In the genomic region with DNA sequence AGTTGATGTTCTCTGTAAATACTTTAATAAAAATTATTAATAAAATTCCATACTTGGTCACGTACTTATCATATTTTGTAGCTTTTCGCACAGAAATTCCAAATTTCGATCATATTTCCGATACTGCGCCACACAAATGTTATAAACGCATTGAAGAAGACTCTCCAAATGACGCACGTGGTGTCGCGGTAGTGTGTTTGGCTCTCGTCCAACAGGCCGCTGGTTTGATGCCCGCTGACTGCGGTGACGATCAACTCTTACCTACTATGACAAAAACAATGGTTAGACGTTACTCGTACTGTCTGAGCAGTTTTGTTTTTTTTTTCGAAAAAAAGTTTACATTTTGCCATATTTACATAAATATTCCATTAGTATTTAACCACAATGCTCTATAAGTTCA, we compare ENCODE assay signal across 4 worm cellular contexts.
TF ChIP-seq lines count a peak whose summit lies in the region.

No protein-coding gene starts in this region.

TF ChIP-seq in whole organism, L2 larva, 48 proteins besides CTCF, POLR2A, EP300 and RAD21 (continues in another document):
- no peak for TF ChIP-seq dmd-4 (tag; optimal IDR thresholded peaks at IDR 0.05; lab: Kevin White, UChicago)
- peak; percentile 35 for TF ChIP-seq sem-4 (tag; optimal IDR thresholded peaks at IDR 0.05; lab: Kevin White, UChicago)
- TF ChIP-seq ztf-11 (tag; optimal IDR thresholded peaks at IDR 0.05; lab: Kevin White, UChicago) = no peak
- no peak for TF ChIP-seq peb-1 (tag; optimal IDR thresholded peaks at IDR 0.05; lab: Kevin White, UChicago)
- TF ChIP-seq alr-1 (tag; optimal IDR thresholded peaks at IDR 0.05; lab: Kevin White, UChicago) = no peak
- TF ChIP-seq skn-1 (tag; optimal IDR thresholded peaks at IDR 0.05; lab: Kevin White, UChicago) = peak; percentile 18
- peak; percentile 63 for TF ChIP-seq F13H6.1 (tag; optimal IDR thresholded peaks at IDR 0.05; lab: Kevin White, UChicago)
- peak; percentile 46 for TF ChIP-seq lin-13 (GFP tag; optimal IDR thresholded peaks at IDR 0.05; lab: Kevin White, UChicago)
- peak; percentile 26 for TF ChIP-seq nhr-25 (tag; optimal IDR thresholded peaks at IDR 0.05; lab: Kevin White, UChicago)
- peak; percentile 77 for TF ChIP-seq nhr-21 (tag; optimal IDR thresholded peaks at IDR 0.05; lab: Kevin White, UChicago)
- peak; percentile 52 to 66 for TF ChIP-seq mdl-1 (tag; optimal IDR thresholded peaks at IDR 0.05; lab: Kevin White, UChicago)
- TF ChIP-seq nhr-77 (tag; optimal IDR thresholded peaks at IDR 0.05; lab: Kevin White, UChicago) = no peak
- no peak for TF ChIP-seq lin-39 (tag; optimal IDR thresholded peaks at IDR 0.05; lab: Kevin White, UChicago)
- peak; percentile 53 for TF ChIP-seq gmeb-1 (tag; optimal IDR thresholded peaks at IDR 0.05; lab: Kevin White, UChicago)
- TF ChIP-seq mab-5 (tag; optimal IDR thresholded peaks at IDR 0.05; lab: Kevin White, UChicago) = peak; percentile 25
- TF ChIP-seq lsy-2 (tag; optimal IDR thresholded peaks at IDR 0.05; lab: Kevin White, UChicago) = peak; percentile 45 to 65
- TF ChIP-seq lin-11 (tag; optimal IDR thresholded peaks at IDR 0.05; lab: Kevin White, UChicago) = peak; percentile 66
- TF ChIP-seq C34F6.9 (tag; optimal IDR thresholded peaks at IDR 0.05; lab: Kevin White, UChicago) = peak; percentile 62
- TF ChIP-seq sma-3 (GFP tag; optimal IDR thresholded peaks at IDR 0.05; lab: Kevin White, UChicago) = peak; percentile 56
- no peak for TF ChIP-seq ztf-1 (GFP tag; conservative IDR thresholded peaks at IDR 0.05; lab: Robert Waterston, UW)
- TF ChIP-seq fos-1 (tag; optimal IDR thresholded peaks at IDR 0.05; lab: Kevin White, UChicago) = peak; percentile 66
- peak; percentile 90 for TF ChIP-seq unc-55 (GFP tag; optimal IDR thresholded peaks at IDR 0.05; lab: Kevin White, UChicago)

TF ChIP-seq in whole organism, L4 larva, 104 proteins besides CTCF, POLR2A, EP300 and RAD21 (continues in another document):
- TF ChIP-seq ctbp-1 (GFP tag; IDR thresholded peaks at IDR 0.05; lab: Robert Waterston, UW) (no peak; the same call in 1 of the 2 replicates), lin-13 (GFP tag; optimal IDR thresholded peaks at IDR 0.05; lab: Kevin White, UChicago) (peak; percentile 79), aly-2 (tag; optimal IDR thresholded peaks at IDR 0.05; lab: Kevin White, UChicago) (no peak), ztf-7 (tag; optimal IDR thresholded peaks at IDR 0.05; lab: Kevin White, UChicago) (no peak), madf-9 (GFP tag; conservative IDR thresholded peaks at IDR 0.05; lab: Robert Waterston, UW) (peak; percentile 60; the same call in 1 of the 2 replicates), dmd-9 (GFP tag; IDR thresholded peaks at IDR 0.05; lab: Robert Waterston, UW) (0 out of 2 replicates have a peak, but pooled peaks have one; percentile 49), F26F4.8 (GFP tag; conservative IDR thresholded peaks at IDR 0.05; lab: Robert Waterston, UW) (peak; percentile 98), daf-16 (GFP tag; optimal IDR thresholded peaks at IDR 0.05; lab: Kevin White, UChicago) (peak; percentile 37 to 90), daf-16 (tag; optimal IDR thresholded peaks at IDR 0.05; lab: Kevin White, UChicago) (peak; percentile 76), hif-1 (tag; optimal IDR thresholded peaks at IDR 0.05; lab: Kevin White, UChicago) (peak in 1 of 2 experiments; percentile 54), snpc-1.2 (GFP tag; IDR thresholded peaks at IDR 0.05; lab: Robert Waterston, UW) (peak; percentile 93; the same call in 1 of the 2 replicates), egl-27 (tag; optimal IDR thresholded peaks at IDR 0.05; lab: Kevin White, UChicago) (no peak), ces-1 (GFP tag; optimal IDR thresholded peaks at IDR 0.05; lab: Kevin White, UChicago) (no peak), spr-3 (GFP tag; optimal IDR thresholded peaks at IDR 0.05; lab: Kevin White, UChicago) (peak; percentile 58), mes-2 (tag; optimal IDR thresholded peaks at IDR 0.05; lab: Kevin White, UChicago; ENCODE audit: poor library complexity, severe bottlenecking) (no peak), nhr-42 (GFP tag; IDR thresholded peaks at IDR 0.05; lab: Robert Waterston, UW) (peak; percentile 79; the same call in 1 of the 2 replicates), mxl-3 (GFP tag; optimal IDR thresholded peaks at IDR 0.05; lab: Kevin White, UChicago) (peak; percentile 64), gei-8 (GFP tag; optimal IDR thresholded peaks at IDR 0.05; lab: Kevin White, UChicago) (peak; percentile 63), ceh-62 (tag; optimal IDR thresholded peaks at IDR 0.05; lab: Kevin White, UChicago) (no peak), hmg-1.1 (GFP tag; IDR thresholded peaks at IDR 0.05; lab: Robert Waterston, UW) (peak; percentile 86), ZK337.2 (GFP tag; IDR thresholded peaks at IDR 0.05; lab: Robert Waterston, UW) (0 out of 2 replicates have a peak, but pooled peaks have one; percentile 59)

TF ChIP-seq in whole organism, late embryonic, 69 proteins besides CTCF, POLR2A, EP300 and RAD21 (continues in another document):
- TF ChIP-seq ahr-1 (tag; optimal IDR thresholded peaks at IDR 0.05; lab: Kevin White, UChicago) (peak; percentile 82), lim-6 (tag; optimal IDR thresholded peaks at IDR 0.05; lab: Kevin White, UChicago) (peak; percentile 9), madf-2 (tag; optimal IDR thresholded peaks at IDR 0.05; lab: Kevin White, UChicago) (peak; percentile 94), ceh-14 (tag; optimal IDR thresholded peaks at IDR 0.05; lab: Kevin White, UChicago) (peak; percentile 89), T23F11.4 (GFP tag; optimal IDR thresholded peaks at IDR 0.05; lab: Kevin White, UChicago) (peak; percentile 93), lin-11 (tag; optimal IDR thresholded peaks at IDR 0.05; lab: Kevin White, UChicago) (peak; percentile 95), zip-5 (tag; optimal IDR thresholded peaks at IDR 0.05; lab: Kevin White, UChicago) (peak; percentile 88), ttx-3 (tag; optimal IDR thresholded peaks at IDR 0.05; lab: Kevin White, UChicago) (peak; percentile 96), fax-1 (tag; optimal IDR thresholded peaks at IDR 0.05; lab: Kevin White, UChicago) (peak; percentile 91), npax-4 (tag; optimal IDR thresholded peaks at IDR 0.05; lab: Kevin White, UChicago) (peak; percentile 88), hlh-6 (tag; optimal IDR thresholded peaks at IDR 0.05; lab: Kevin White, UChicago) (peak; percentile 96), unc-86 (tag; optimal IDR thresholded peaks at IDR 0.05; lab: Kevin White, UChicago) (peak; percentile 95), nhr-232 (tag; optimal IDR thresholded peaks at IDR 0.05; lab: Kevin White, UChicago) (peak; percentile 88), nhr-11 (tag; optimal IDR thresholded peaks at IDR 0.05; lab: Kevin White, UChicago) (no peak), elt-2 (tag; optimal IDR thresholded peaks at IDR 0.05; lab: Kevin White, UChicago) (peak; percentile 98), gmeb-2 (tag; optimal IDR thresholded peaks at IDR 0.05; lab: Kevin White, UChicago) (peak; percentile 98), fkh-6 (tag; optimal IDR thresholded peaks at IDR 0.05; lab: Kevin White, UChicago) (peak; percentile 93), C38D4.7 (GFP tag; optimal IDR thresholded peaks at IDR 0.05; lab: Kevin White, UChicago) (peak; percentile 94), dmd-4 (tag; optimal IDR thresholded peaks at IDR 0.05; lab: Kevin White, UChicago; ENCODE audit: borderline replicate concordance) (peak; percentile 84), nfya-1 (tag; optimal IDR thresholded peaks at IDR 0.05; lab: Kevin White, UChicago) (peak; percentile 78), ama-1 (optimal IDR thresholded peaks at IDR 0.05; lab: Kevin White, UChicago) (no peak), rnt-1 (tag; optimal IDR thresholded peaks at IDR 0.05; lab: Kevin White, UChicago) (peak; percentile 83), unc-42 (tag; optimal IDR thresholded peaks at IDR 0.05; lab: Kevin White, UChicago) (peak; percentile 43), pha-4 (tag; optimal IDR thresholded peaks at IDR 0.05; lab: Kevin White, UChicago) (no peak)

TF ChIP-seq in whole organism, mixed stage, embryonic, 35 proteins besides CTCF, POLR2A, EP300 and RAD21 (continues in another document):
- peak; percentile 98 for TF ChIP-seq sptf-1 (tag; optimal IDR thresholded peaks at IDR 0.05; lab: Kevin White, UChicago)
- TF ChIP-seq hlh-1 (tag; optimal IDR thresholded peaks at IDR 0.05; lab: Kevin White, UChicago) = peak; percentile 45
- peak; percentile 5 for TF ChIP-seq nhr-12 (tag; optimal IDR thresholded peaks at IDR 0.05; lab: Kevin White, UChicago)
- TF ChIP-seq sem-2 (GFP tag; optimal IDR thresholded peaks at IDR 0.05; lab: Kevin White, UChicago) = peak; percentile 95
- peak; percentile 92 for TF ChIP-seq flh-1 (GFP tag; optimal IDR thresholded peaks at IDR 0.05; lab: Kevin White, UChicago)
- peak; percentile 23 for TF ChIP-seq nhr-237 (tag; optimal IDR thresholded peaks at IDR 0.05; lab: Kevin White, UChicago)
- peak; percentile 80 for TF ChIP-seq nhr-28 (tag; optimal IDR thresholded peaks at IDR 0.05; lab: Kevin White, UChicago)
- TF ChIP-seq lin-13 (tag; optimal IDR thresholded peaks at IDR 0.05; lab: Kevin White, UChicago) = peak; percentile 30
- TF ChIP-seq nhr-2 (tag; optimal IDR thresholded peaks at IDR 0.05; lab: Kevin White, UChicago) = no peak
- peak; percentile 99 for TF ChIP-seq ceh-83 (GFP tag; optimal IDR thresholded peaks at IDR 0.05; lab: Kevin White, UChicago)
- TF ChIP-seq ces-1 (GFP tag; optimal IDR thresholded peaks at IDR 0.05; lab: Kevin White, UChicago) = peak; percentile 2
- TF ChIP-seq mls-2 (tag; optimal IDR thresholded peaks at IDR 0.05; lab: Kevin White, UChicago) = peak; percentile 98
- peak; percentile 92 for TF ChIP-seq tbx-8 (GFP tag; optimal IDR thresholded peaks at IDR 0.05; lab: Kevin White, UChicago)
- TF ChIP-seq zip-8 (tag; optimal IDR thresholded peaks at IDR 0.05; lab: Kevin White, UChicago) = no peak
- TF ChIP-seq snpc-4 (tag; optimal IDR thresholded peaks at IDR 0.05; lab: Kevin White, UChicago) = no peak
- peak; percentile 47 for TF ChIP-seq lsy-2 (tag; optimal IDR thresholded peaks at IDR 0.05; lab: Kevin White, UChicago)
- TF ChIP-seq M03D4.4 (tag; optimal IDR thresholded peaks at IDR 0.05; lab: Kevin White, UChicago) = peak; percentile 97
- TF ChIP-seq ceh-43 (GFP tag; optimal IDR thresholded peaks at IDR 0.05; lab: Kevin White, UChicago) = peak; percentile 95
- peak; percentile 73 for TF ChIP-seq mep-1 (tag; optimal IDR thresholded peaks at IDR 0.05; lab: Kevin White, UChicago)
- TF ChIP-seq ztf-11 (tag; optimal IDR thresholded peaks at IDR 0.05; lab: Kevin White, UChicago) = peak; percentile 15
- no peak for TF ChIP-seq mab-5 (tag; optimal IDR thresholded peaks at IDR 0.05; lab: Kevin White, UChicago)
- TF ChIP-seq nhr-76 (tag; optimal IDR thresholded peaks at IDR 0.05; lab: Kevin White, UChicago) = peak; percentile 49
- peak; percentile 98 for TF ChIP-seq drap-1 (GFP tag; optimal IDR thresholded peaks at IDR 0.05; lab: Kevin White, UChicago)
- peak; percentile 94 for TF ChIP-seq bed-3 (GFP tag; optimal IDR thresholded peaks at IDR 0.05; lab: Kevin White, UChicago)
- peak; percentile 89 for TF ChIP-seq ham-2 (GFP tag; optimal IDR thresholded peaks at IDR 0.05; lab: Kevin White, UChicago)
- peak; percentile 66 for TF ChIP-seq elt-1 (tag; optimal IDR thresholded peaks at IDR 0.05; lab: Kevin White, UChicago; ENCODE audit: borderline replicate concordance, insufficient read depth)
- no peak for TF ChIP-seq ceh-39 (tag; optimal IDR thresholded peaks at IDR 0.05; lab: Kevin White, UChicago)
